Worm (Caenorhabditis elegans) whole organism, L2 larva: ENCODE results near the gene plk-3.
A peak's percentile ranks its signal among the peaks of the same experiment; 100 is the strongest.

Experiments
- C34F6.9 ChIP-seq: fragments of 150-350 bp; optimal IDR thresholded peaks from 2 replicates; lab custom pipeline; 2014; ENCODE audit warnings: missing biosample characterization, missing genetic modification characterization
- ama-1 ChIP-seq: fragments of 150-350 bp; optimal IDR thresholded peaks from 2 replicates; lab custom pipeline; 2018; ENCODE audit warnings: inconsistent platforms
- ceh-16 ChIP-seq: fragments of 150-350 bp; optimal IDR thresholded peaks from 2 replicates; lab custom pipeline; 2014; ENCODE audit warnings: missing biosample characterization, missing genetic modification characterization
- ceh-82 ChIP-seq: fragments of 150-350 bp; optimal IDR thresholded peaks from 2 replicates; lab custom pipeline; 2014; ENCODE audit warnings: missing biosample characterization, missing genetic modification characterization
- crh-2 ChIP-seq: sonication (generic microtip); optimal IDR thresholded peaks from 2 replicates; lab custom pipeline; 2017; ENCODE audit warnings: missing biosample characterization, missing genetic modification characterization
- egl-27 ChIP-seq: sonication (generic microtip); optimal IDR thresholded peaks from 3 replicates; lab custom pipeline; 2017; ENCODE audit warnings: missing biosample characterization, missing genetic modification reagents, missing genetic modification characterization
- elt-1 ChIP-seq: fragments of 150-350 bp; optimal IDR thresholded peaks from 2 replicates; lab custom pipeline; 2014; ENCODE audit warnings: missing biosample characterization, missing genetic modification characterization
- fos-1 ChIP-seq: fragments of 150-350 bp; optimal IDR thresholded peaks from 2 replicates; lab custom pipeline; 2014; ENCODE audit warnings: missing biosample characterization, missing genetic modification characterization
- gmeb-1 ChIP-seq: fragments of 150-350 bp; optimal IDR thresholded peaks from 2 replicates; lab custom pipeline; 2014; ENCODE audit warnings: missing biosample characterization, missing genetic modification characterization
- lin-11 ChIP-seq: fragments of 150-350 bp; sonication (generic microtip); optimal IDR thresholded peaks from 2 replicates; lab custom pipeline; 2014; ENCODE audit warnings: missing biosample characterization, missing genetic modification characterization, inconsistent platforms, mixed read lengths
- lin-13 ChIP-seq: fragments of 150-350 bp; optimal IDR thresholded peaks from 2 replicates; lab custom pipeline; 2014; ENCODE audit warnings: missing biosample characterization, missing genetic modification reagents, missing genetic modification characterization
- lin-39 ChIP-seq: fragments of 150-350 bp; optimal IDR thresholded peaks from 2 replicates; lab custom pipeline; 2014; ENCODE audit warnings: missing biosample characterization, missing genetic modification reagents, missing genetic modification characterization
- mab-5 ChIP-seq: fragments of 150-350 bp; optimal IDR thresholded peaks from 2 replicates; lab custom pipeline; 2014; ENCODE audit warnings: missing biosample characterization, missing genetic modification characterization
- mbf-1 ChIP-seq: sonication (generic microtip); optimal IDR thresholded peaks from 2 replicates; lab custom pipeline; 2017; ENCODE audit warnings: missing biosample characterization, missing genetic modification characterization
- mdl-1 ChIP-seq, 2 experiments: fragments of 150-350 bp in 1 of 2; sonication (generic microtip) in 1 of 2; optimal IDR thresholded peaks; 2 replicates each; lab custom pipeline; 2017; ENCODE audit warnings: missing biosample characterization in 2 of 2, missing genetic modification characterization in 2 of 2
- nhr-10 ChIP-seq: sonication (generic microtip); optimal IDR thresholded peaks from 2 replicates; lab custom pipeline; 2017; ENCODE audit warnings: missing biosample characterization, missing genetic modification characterization
- nhr-11 ChIP-seq: fragments of 150-350 bp; optimal IDR thresholded peaks from 2 replicates; lab custom pipeline; 2014; ENCODE audit warnings: missing biosample characterization, missing genetic modification characterization
- nhr-12 ChIP-seq: fragments of 150-350 bp; optimal IDR thresholded peaks from 2 replicates; lab custom pipeline; 2014; ENCODE audit warnings: missing biosample characterization, missing genetic modification characterization
- nhr-129 ChIP-seq: fragments of 150-350 bp; optimal IDR thresholded peaks from 2 replicates; lab custom pipeline; 2014; ENCODE audit warnings: missing biosample characterization, missing genetic modification characterization
- nhr-21 ChIP-seq: fragments of 150-350 bp; optimal IDR thresholded peaks from 2 replicates; lab custom pipeline; 2014; ENCODE audit warnings: missing biosample characterization, missing genetic modification characterization
- nhr-23 ChIP-seq: fragments of 150-350 bp; optimal IDR thresholded peaks from 2 replicates; lab custom pipeline; 2014; ENCODE audit warnings: missing biosample characterization, missing genetic modification reagents, missing genetic modification characterization
- nhr-237 ChIP-seq: fragments of 150-350 bp; optimal IDR thresholded peaks from 2 replicates; lab custom pipeline; 2014; ENCODE audit warnings: missing biosample characterization, missing genetic modification characterization
- nhr-25 ChIP-seq: fragments of 150-350 bp; sonication (generic microtip); optimal IDR thresholded peaks from 3 replicates; lab custom pipeline; 2014; ENCODE audit warnings: missing biosample characterization, missing genetic modification characterization
- nhr-6 ChIP-seq: fragments of 150-350 bp; optimal IDR thresholded peaks from 2 replicates; lab custom pipeline; 2014; ENCODE audit warnings: missing biosample characterization, missing genetic modification characterization
- nhr-77 ChIP-seq: fragments of 150-350 bp; optimal IDR thresholded peaks from 2 replicates; lab custom pipeline; 2014; ENCODE audit warnings: missing biosample characterization, missing genetic modification characterization
- peb-1 ChIP-seq: fragments of 150-350 bp; optimal IDR thresholded peaks from 2 replicates; lab custom pipeline; 2014; ENCODE audit warnings: missing biosample characterization, missing genetic modification characterization
- sem-4 ChIP-seq: fragments of 150-350 bp; optimal IDR thresholded peaks from 2 replicates; lab custom pipeline; 2014; ENCODE audit warnings: missing biosample characterization, missing genetic modification reagents, missing genetic modification characterization
- sma-9 ChIP-seq, 2 experiments: fragments of 150-350 bp in 1 of 2; sonication (generic microtip) in 1 of 2; optimal IDR thresholded peaks; 2 replicates each; lab custom pipeline; 2014 to 2016; ENCODE audit warnings: missing genetic modification characterization in 2 of 2, mild to moderate bottlenecking in 1 of 2, missing biosample characterization in 1 of 2, missing compliant biosample characterization in 1 of 2, missing genetic modification reagents in 1 of 2, moderate library complexity in 1 of 2
- unc-39 ChIP-seq: fragments of 150-350 bp; optimal IDR thresholded peaks from 2 replicates; lab custom pipeline; 2014; ENCODE audit warnings: missing biosample characterization, missing genetic modification characterization
- unc-55 ChIP-seq: fragments of 150-350 bp; sonication (generic microtip); optimal IDR thresholded peaks from 3 replicates; lab custom pipeline; 2014; ENCODE audit warnings: missing biosample characterization, missing genetic modification reagents, missing genetic modification characterization
- ztf-1 ChIP-seq: fragments of 200-800 bp; sonication (Bioruptor generic); conservative IDR thresholded peaks from 2 replicates; pipeline ENCODE4 v1.3.6; 2022; ENCODE audit warnings: missing genetic modification characterization, missing compliant biosample characterization
- ztf-4 ChIP-seq: fragments of 150-350 bp; optimal IDR thresholded peaks from 2 replicates; lab custom pipeline; 2014; ENCODE audit warnings: missing biosample characterization, missing genetic modification characterization

The plk-3 gene

DNA sequence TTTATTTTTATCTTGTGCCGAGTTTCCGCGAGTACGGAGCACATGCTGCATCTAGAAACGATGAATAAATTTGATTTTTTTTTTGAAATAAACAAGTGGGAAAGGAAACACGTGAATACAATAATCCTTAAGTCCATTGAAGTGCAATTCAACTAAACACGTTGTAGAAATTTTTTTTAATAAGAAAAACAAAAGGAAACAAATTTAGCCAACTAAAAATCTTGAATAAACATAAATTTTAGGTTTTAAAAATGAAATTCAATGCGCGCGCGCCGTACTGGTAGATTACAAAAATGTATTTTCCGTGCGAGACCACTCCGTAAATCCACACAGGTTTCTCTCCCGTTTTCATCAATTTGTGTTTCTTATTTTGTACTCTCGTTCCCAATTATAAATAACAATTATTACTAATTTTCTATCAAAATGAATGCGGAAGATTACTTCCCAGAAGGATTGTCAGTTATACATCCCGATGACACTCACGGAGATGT, at the start of gene plk-3, which contains the start of gene F55G1.6:
Gene plk-3 (minus strand): TSS at position 51 of the 491 bp plus-strand sequence.
Gene F55G1.6 (plus strand): TSS at position 359 of the 491 bp plus-strand sequence.
- no peak for TF ChIP-seq sem-4
- no peak for TF ChIP-seq lin-11 (tag; lab: Kevin White, UChicago)
- TF ChIP-seq ceh-82 (tag; lab: Kevin White, UChicago), result no peak
- no peak for TF ChIP-seq nhr-25
- TF ChIP-seq nhr-21 (tag; lab: Kevin White, UChicago), result no peak
- no peak for TF ChIP-seq nhr-10
- TF ChIP-seq mbf-1 (tag; lab: Kevin White, UChicago), result no peak
- TF ChIP-seq lin-39 (tag; lab: Kevin White, UChicago), result no peak

DNA sequence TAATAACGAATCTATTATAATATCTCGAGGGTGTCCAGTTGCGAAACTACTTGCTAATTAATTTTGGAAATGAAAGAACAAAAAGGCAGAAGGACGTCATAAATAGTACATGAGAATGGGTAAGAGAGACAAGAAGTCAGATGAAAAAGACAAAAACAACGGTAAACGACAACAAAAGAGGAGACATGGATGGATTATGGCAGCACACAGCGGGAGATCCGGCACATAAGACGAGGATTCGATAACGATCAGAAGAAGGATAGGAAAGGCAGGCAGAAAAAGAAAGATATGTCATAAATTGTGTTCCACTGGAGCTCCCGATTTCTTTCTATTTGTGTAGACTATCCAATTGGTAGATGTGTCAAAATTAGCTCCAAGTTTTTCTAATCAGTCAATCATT, 48.6 kb upstream of the plk-3 start:
- TF ChIP-seq lin-39 (tag; lab: Kevin White, UChicago) (no peak), nhr-21 (tag; lab: Kevin White, UChicago) (no peak), ceh-82 (tag; lab: Kevin White, UChicago) (no peak), fos-1 (tag; lab: Kevin White, UChicago) (no peak), egl-27 (no peak), gmeb-1 (no peak), ama-1 (no peak), elt-1 (tag; lab: Kevin White, UChicago) (no peak), ztf-1 (GFP tag; lab: Robert Waterston, UW) (no peak), nhr-6 (tag; lab: Kevin White, UChicago) (no peak), nhr-12 (tag; lab: Kevin White, UChicago) (no peak)

DNA sequence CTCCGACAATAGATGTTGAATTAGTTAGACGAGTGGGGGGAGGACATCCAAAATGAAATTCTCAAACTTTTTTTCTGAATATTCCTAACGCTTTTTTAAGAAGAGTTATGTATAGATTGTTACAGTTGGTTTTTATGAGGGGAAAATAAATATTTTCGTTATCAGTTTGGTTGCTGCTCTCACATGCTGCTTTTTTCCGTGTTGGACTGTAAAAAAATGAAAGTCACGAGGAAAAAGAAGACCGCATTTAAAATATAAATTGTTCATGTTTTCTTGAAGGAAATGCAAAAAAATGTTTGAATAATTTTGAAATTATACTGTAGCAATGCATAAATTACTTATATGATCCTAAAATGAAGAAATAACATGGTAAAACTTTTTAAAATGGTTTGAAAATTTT, 47.8 kb upstream of the plk-3 start:
- TF ChIP-seq mab-5 (tag; lab: Kevin White, UChicago), result no peak
- TF ChIP-seq crh-2, result peak; percentile 6
- TF ChIP-seq nhr-23 (tag; lab: Kevin White, UChicago), result no peak
- peak; percentile 7 for TF ChIP-seq sma-9 (GFP tag; optimal IDR thresholded peaks at IDR 0.05; lab: Kevin White, UChicago)
- TF ChIP-seq sma-9 (tag; optimal IDR thresholded peaks at IDR 0.05; lab: Kevin White, UChicago), result no peak

DNA sequence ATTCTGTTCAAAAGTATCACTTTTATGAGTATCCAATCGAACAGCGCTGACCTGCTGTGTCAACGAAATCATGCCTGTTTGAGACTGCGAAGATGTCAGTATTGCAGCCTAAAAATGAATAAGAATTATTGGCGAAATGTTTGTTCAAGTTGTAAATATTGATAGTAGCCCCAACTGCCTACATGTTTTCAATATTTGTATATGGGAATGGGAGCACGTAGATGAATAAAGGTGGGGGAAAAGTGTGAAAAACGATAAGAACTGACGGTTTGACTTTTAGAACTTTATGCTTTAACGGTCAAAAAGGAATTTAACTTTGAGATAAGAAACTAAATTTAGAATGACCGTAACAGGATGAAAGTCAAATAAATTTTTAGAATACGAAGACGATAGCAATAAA, 47.2 kb upstream of the plk-3 start:
- TF ChIP-seq fos-1 (tag; lab: Kevin White, UChicago), result peak; percentile 58
- no peak for TF ChIP-seq sma-9 (GFP tag; optimal IDR thresholded peaks at IDR 0.05; lab: Kevin White, UChicago)
- no peak for TF ChIP-seq sma-9 (tag; optimal IDR thresholded peaks at IDR 0.05; lab: Kevin White, UChicago)

DNA sequence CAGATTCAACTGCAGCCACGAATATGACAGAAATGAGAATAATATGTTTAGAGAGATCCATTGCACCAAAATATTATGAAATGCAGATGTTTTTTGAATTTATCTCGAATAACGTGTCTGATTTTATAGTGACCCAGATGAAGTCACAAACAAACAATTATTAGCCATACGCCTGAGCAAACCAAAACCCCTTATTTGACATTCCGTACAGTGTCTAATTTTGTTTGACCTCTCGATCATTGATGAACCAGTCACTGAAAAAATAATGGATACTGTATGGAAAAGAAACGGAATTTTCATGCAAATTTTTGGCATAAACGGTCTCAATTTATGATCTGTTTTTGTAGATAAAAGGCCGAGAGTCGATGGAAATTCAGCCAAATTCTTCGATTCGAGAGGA, 43.2 kb upstream of the plk-3 start, which contains the start of the genes R05G6.9 and R05G6.3:
Gene R05G6.9 (minus strand): TSS at position 101 of the 400 bp plus-strand sequence.
Gene R05G6.3 (plus strand): TSS at position 386 of the 400 bp plus-strand sequence.
- TF ChIP-seq nhr-12 (tag; lab: Kevin White, UChicago), result no peak
- TF ChIP-seq mdl-1 (tag; optimal IDR thresholded peaks at IDR 0.05; lab: Kevin White, UChicago), result no peak
- TF ChIP-seq egl-27, result no peak
- no peak for TF ChIP-seq nhr-77 (tag; lab: Kevin White, UChicago)
- TF ChIP-seq peb-1, result no peak
- TF ChIP-seq ztf-4 (tag; lab: Kevin White, UChicago), result no peak
- TF ChIP-seq C34F6.9 (tag; lab: Kevin White, UChicago), result no peak
- no peak for TF ChIP-seq ceh-16 (tag; lab: Kevin White, UChicago)
- TF ChIP-seq nhr-129 (tag; lab: Kevin White, UChicago), result no peak
- no peak for TF ChIP-seq unc-55 (GFP tag; lab: Kevin White, UChicago)
- no peak for TF ChIP-seq sma-9 (GFP tag; optimal IDR thresholded peaks at IDR 0.05; lab: Kevin White, UChicago)
- no peak for TF ChIP-seq sma-9 (tag; optimal IDR thresholded peaks at IDR 0.05; lab: Kevin White, UChicago)
- TF ChIP-seq nhr-11, result no peak
- TF ChIP-seq unc-39 (tag; lab: Kevin White, UChicago), result no peak
- no peak for TF ChIP-seq sem-4
- TF ChIP-seq lin-13 (GFP tag; lab: Kevin White, UChicago), result no peak
- no peak for TF ChIP-seq lin-39 (tag; lab: Kevin White, UChicago)
- no peak for TF ChIP-seq ztf-1 (GFP tag; lab: Robert Waterston, UW)
- TF ChIP-seq nhr-25, result no peak
- no peak for TF ChIP-seq nhr-237 (tag; lab: Kevin White, UChicago)
